Fruit fly (Drosophila melanogaster): ENCODE results near the gene CG7255.

- TF ChIP-seq Spps (tag; optimal IDR thresholded peaks at IDR 0.05) (peak; percentile 61), psq (GFP tag; optimal IDR thresholded peaks at IDR 0.05) (no peak), btn (GFP tag; optimal IDR thresholded peaks at IDR 0.05) (no peak), Elba2 (GFP tag; optimal IDR thresholded peaks at IDR 0.05) (no peak), CG10979 (tag; optimal IDR thresholded peaks at IDR 0.05) (peak; percentile 86), tll (GFP tag; optimal IDR thresholded peaks at IDR 0.05) (no peak), nau (GFP tag; optimal IDR thresholded peaks at IDR 0.05) (no peak), ewg (GFP tag; optimal IDR thresholded peaks at IDR 0.05) (no peak), otp (GFP tag; IDR thresholded peaks at IDR 0.05) (no peak), eve (GFP tag; optimal IDR thresholded peaks at IDR 0.05) (peak in 1 of 2 experiments; percentile 31), dan (GFP tag; IDR thresholded peaks at IDR 0.05) (no peak)
Measured at dm6 chr3L:15321001-15321438, 17.0 kb downstream of the CG7255 start.

Data from whole organism, embryonic.